Fruit fly (Drosophila melanogaster) whole organism, pupa: Measurements from ENCODE around the gene CG13606.

Experiments
- CG10348 ChIP-seq: fragments of 200-800 bp; sonication (Bioruptor generic); IDR thresholded peaks from 2 replicates; pipeline ENCODE4 v1.3.6; 2022; ENCODE audit warnings: missing biosample characterization, missing genetic modification characterization
- CG12605 ChIP-seq: fragments of 200-800 bp; sonication (Bioruptor generic); IDR thresholded peaks from 2 replicates; pipeline ENCODE4 v1.3.6; 2022; ENCODE audit warnings: missing biosample characterization, missing genetic modification characterization
- CG13204 ChIP-seq: fragments of 200-800 bp; sonication (Bioruptor generic); optimal IDR thresholded peaks from 2 replicates; lab custom pipeline; 2018; ENCODE audit warnings: missing biosample characterization, mild to moderate bottlenecking, missing genetic modification characterization, moderate library complexity
- CG14655 ChIP-seq: fragments of 200-800 bp; sonication (Bioruptor generic); optimal IDR thresholded peaks from 3 replicates; lab custom pipeline; 2017; ENCODE audit warnings: mild to moderate bottlenecking, missing biosample characterization, missing genetic modification reagents, missing genetic modification characterization
- CG15710 ChIP-seq: fragments of 200-800 bp; sonication (Bioruptor generic); optimal IDR thresholded peaks from 2 replicates; lab custom pipeline; 2018; ENCODE audit warnings: missing biosample characterization, mild to moderate bottlenecking, missing genetic modification characterization, moderate library complexity
- CG17806 ChIP-seq: fragments of 200-800 bp; sonication (Bioruptor generic); optimal IDR thresholded peaks from 2 replicates; lab custom pipeline; 2018; ENCODE audit warnings: missing biosample characterization, mild to moderate bottlenecking, missing genetic modification characterization, moderate library complexity
- CG32121 ChIP-seq: fragments of 200-800 bp; sonication (Bioruptor generic); IDR thresholded peaks from 2 replicates; pipeline ENCODE4 v1.3.6; 2022; ENCODE audit warnings: missing biosample characterization, missing genetic modification characterization
- CG34367 ChIP-seq: fragments of 200-800 bp; sonication (Bioruptor generic); optimal IDR thresholded peaks from 2 replicates; lab custom pipeline; 2018; ENCODE audit warnings: missing biosample characterization, mild to moderate bottlenecking, missing genetic modification characterization
- CG4496 ChIP-seq: fragments of 200-800 bp; sonication (Bioruptor generic); IDR thresholded peaks from 3 replicates; pipeline ENCODE4 v1.3.6; 2022; ENCODE audit warnings: missing biosample characterization, missing genetic modification characterization
- CG8159 ChIP-seq: fragments of 200-800 bp; sonication (Bioruptor generic); optimal IDR thresholded peaks from 3 replicates; lab custom pipeline; 2018; ENCODE audit warnings: missing biosample characterization, mild to moderate bottlenecking, missing genetic modification characterization, moderate library complexity
- CG8301 ChIP-seq: fragments of 200-800 bp; sonication (Bioruptor generic); optimal IDR thresholded peaks from 2 replicates; lab custom pipeline; 2018; ENCODE audit warnings: missing biosample characterization, mild to moderate bottlenecking, missing genetic modification characterization
- CG9948 ChIP-seq: fragments of 200-800 bp; sonication (Bioruptor generic); optimal IDR thresholded peaks from 2 replicates; lab custom pipeline; 2018; ENCODE audit warnings: missing biosample characterization, mild to moderate bottlenecking, missing genetic modification characterization, moderate library complexity
- D1 ChIP-seq: fragments of 200-800 bp; sonication (Bioruptor generic); optimal IDR thresholded peaks from 2 replicates; lab custom pipeline; 2018; ENCODE audit warnings: missing biosample characterization, mild to moderate bottlenecking, missing genetic modification characterization, moderate library complexity
- EcR ChIP-seq: fragments of 200-800 bp; sonication (Bioruptor generic); optimal IDR thresholded peaks from 3 replicates; lab custom pipeline; 2019; ENCODE audit warnings: missing biosample characterization, missing genetic modification characterization, mild to moderate bottlenecking, moderate library complexity, missing genetic modification reagents
- Ets98B ChIP-seq: fragments of 200-800 bp; sonication (Bioruptor generic); IDR thresholded peaks from 2 replicates; pipeline ENCODE4 v1.3.6; 2022; ENCODE audit warnings: missing biosample characterization, missing genetic modification characterization
- Pif1A ChIP-seq: fragments of 200-800 bp; sonication (Bioruptor generic); optimal IDR thresholded peaks from 3 replicates; lab custom pipeline; 2016; ENCODE audit warnings: missing biosample characterization, missing genetic modification characterization
- Pif1B ChIP-seq: fragments of 200-800 bp; sonication (Bioruptor generic); optimal IDR thresholded peaks from 3 replicates; lab custom pipeline; 2016; ENCODE audit warnings: missing biosample characterization, missing genetic modification characterization
- Snoo ChIP-seq: fragments of 200-800 bp; sonication (Bioruptor generic); optimal IDR thresholded peaks from 3 replicates; lab custom pipeline; 2017; ENCODE audit warnings: missing biosample characterization, mild to moderate bottlenecking, missing genetic modification characterization, inconsistent platforms
- fd96Ca ChIP-seq: fragments of 200-800 bp; sonication (Bioruptor generic); IDR thresholded peaks from 3 replicates; pipeline ENCODE4 v1.3.6; 2022; ENCODE audit warnings: missing biosample characterization, missing genetic modification characterization
- gl ChIP-seq: fragments of 200-800 bp; sonication (Bioruptor generic); optimal IDR thresholded peaks from 2 replicates; lab custom pipeline; 2018; ENCODE audit warnings: missing biosample characterization, mild to moderate bottlenecking, missing genetic modification characterization
- rn ChIP-seq: fragments of 200-800 bp; sonication (Bioruptor generic); IDR thresholded peaks from 2 replicates; pipeline ENCODE4 v1.3.6; 2022; ENCODE audit warnings: missing biosample characterization, missing genetic modification characterization

Gene CG13606

DNA sequence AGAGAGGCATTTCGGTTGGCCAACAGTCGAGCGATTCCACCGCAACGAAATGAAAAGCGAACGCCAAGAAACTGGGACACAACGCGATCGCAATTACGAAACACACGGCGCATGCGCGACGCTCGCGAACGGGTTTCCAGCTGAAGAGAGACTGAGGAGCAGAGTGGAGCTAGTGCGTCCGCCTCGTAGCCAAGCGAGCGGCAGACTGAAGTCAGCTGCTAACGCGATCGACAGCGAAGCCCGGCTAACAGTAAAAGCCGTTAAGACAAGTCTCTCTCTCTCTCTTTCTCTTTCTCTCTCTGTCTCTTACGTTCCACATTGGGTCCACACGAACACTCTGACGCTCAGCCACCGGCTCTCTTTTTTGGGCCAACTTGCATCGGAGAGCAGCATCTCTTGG, 46.1 kb downstream of the CG13606 start, which contains the start of gene CG17786:
Gene CG17786, minus strand, starts transcription at position 154 of the 400 bp plus-strand sequence.
- peak; percentile 43; the same call in 1 of the 2 replicates for TF ChIP-seq CG32121 (GFP tag; lab: Robert Waterston, UW)
- peak; percentile 82 for TF ChIP-seq CG13204 (GFP tag; lab: Kevin White, UChicago)
- no peak for TF ChIP-seq CG34367
- TF ChIP-seq Ets98B = peak; percentile 48; the same call in 1 of the 2 replicates
- TF ChIP-seq CG15710 (tag; lab: Kevin White, UChicago) = no peak
- TF ChIP-seq EcR (GFP tag; lab: Kevin White, UChicago) = peak; percentile 31
- no peak for TF ChIP-seq rn (GFP tag; lab: Robert Waterston, UW)
- TF ChIP-seq CG14655 (GFP tag; lab: Kevin White, UChicago) = no peak
- no peak for TF ChIP-seq CG10348
- TF ChIP-seq CG9948 = no peak
- TF ChIP-seq CG4496 (GFP tag; lab: Robert Waterston, UW) = peak; percentile 29; the same call in 2 of the 3 replicates
- no peak for TF ChIP-seq gl (tag; lab: Kevin White, UChicago)
- peak; percentile 12 for TF ChIP-seq Pif1A
- peak; percentile 61; the same call in 1 of the 2 replicates for TF ChIP-seq CG12605
- 0 out of 3 replicates have a peak, but pooled peaks have one; percentile 22 for TF ChIP-seq fd96Ca
- peak; percentile 40 for TF ChIP-seq Snoo (tag; lab: Kevin White, UChicago)
- TF ChIP-seq CG8159 (tag; lab: Kevin White, UChicago) = no peak

- TF ChIP-seq CG8301 (peak; percentile 1), CG9948 (no peak)
Observed at dm6 chr3R:24219093-24219492, 46.7 kb downstream of the CG13606 start.

DNA sequence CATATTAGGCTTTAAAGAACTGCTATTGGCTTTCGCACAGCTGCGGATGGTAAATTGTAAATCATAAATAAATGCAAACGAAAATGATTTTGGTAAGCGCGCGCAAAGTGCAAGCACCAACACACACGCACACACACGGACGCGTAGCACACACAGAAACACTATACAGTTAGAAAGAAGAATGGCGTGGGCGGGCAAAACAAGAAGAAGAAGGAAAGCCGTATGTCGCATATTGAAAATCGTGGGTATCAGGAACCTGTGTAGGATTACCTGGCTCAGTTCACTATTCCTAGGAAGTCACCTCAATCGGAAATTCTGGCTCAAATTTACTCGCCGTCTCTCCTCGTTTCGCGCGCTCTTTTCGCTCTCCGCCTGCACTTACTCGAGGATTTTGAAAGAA, 48.4 kb downstream of the CG13606 start, which contains the start of gene cav:
Gene cav, plus strand, starts transcription at position 259 of the 400 bp plus-strand sequence.
- no peak for TF ChIP-seq CG4496 (GFP tag; lab: Robert Waterston, UW)
- no peak for TF ChIP-seq CG13204 (GFP tag; lab: Kevin White, UChicago)
- TF ChIP-seq CG10348 = no peak
- no peak for TF ChIP-seq CG15710 (tag; lab: Kevin White, UChicago)
- TF ChIP-seq CG34367 = no peak
- no peak for TF ChIP-seq gl (tag; lab: Kevin White, UChicago)
- no peak for TF ChIP-seq CG17806 (tag; lab: Kevin White, UChicago)
- no peak for TF ChIP-seq CG14655 (GFP tag; lab: Kevin White, UChicago)
- no peak for TF ChIP-seq rn (GFP tag; lab: Robert Waterston, UW)
- TF ChIP-seq Ets98B = no peak
- TF ChIP-seq CG9948 = no peak
- no peak for TF ChIP-seq fd96Ca
- TF ChIP-seq EcR (GFP tag; lab: Kevin White, UChicago) = no peak

DNA sequence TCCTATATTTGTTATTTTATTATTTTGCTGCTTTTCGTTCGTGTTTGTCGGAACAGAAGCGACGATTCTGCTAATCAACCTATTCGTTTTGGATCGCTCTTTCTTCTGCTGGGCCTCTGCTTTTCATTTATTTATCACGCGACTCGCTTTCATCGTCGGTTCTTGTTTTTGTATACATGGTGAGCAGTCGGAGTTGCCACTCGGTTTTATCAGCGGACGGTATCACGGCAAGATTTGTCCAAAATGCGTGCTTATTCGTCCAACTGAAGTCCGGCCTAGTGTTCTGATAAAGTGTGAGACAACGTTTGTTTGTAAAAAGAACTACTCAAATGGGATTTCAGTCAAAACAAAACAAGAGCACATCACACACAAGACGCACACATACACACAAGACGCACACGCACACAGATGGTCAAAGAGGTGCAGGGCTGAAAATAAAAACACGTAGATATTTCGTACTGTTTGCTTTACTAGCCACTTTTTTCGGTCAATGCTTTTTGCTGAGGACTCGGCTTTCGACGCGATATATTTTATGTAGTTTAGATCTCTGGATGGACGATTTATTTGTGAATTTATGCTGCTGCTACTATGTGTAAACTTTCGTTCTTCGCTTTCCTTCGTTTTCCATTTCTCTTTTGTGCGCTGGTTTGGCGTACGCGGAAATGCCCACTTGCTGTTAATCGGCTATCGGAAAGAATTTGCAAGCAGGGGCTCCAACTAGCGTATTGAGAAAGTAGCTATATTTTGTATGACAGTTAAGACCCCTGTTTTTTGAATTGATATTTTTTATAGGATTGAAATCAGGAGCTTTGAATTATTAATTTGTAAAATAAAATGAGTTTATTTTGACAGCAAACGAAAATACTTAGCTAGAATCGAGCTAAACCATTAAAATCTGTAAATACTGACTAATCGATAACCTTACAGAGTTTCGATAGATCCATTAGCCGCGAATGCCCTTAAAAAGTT, 49.2 kb downstream of the CG13606 start, which contains the start of gene twin:
Gene twin, minus strand, starts transcription at position 632 of the 969 bp plus-strand sequence.
- no peak for TF ChIP-seq CG10348
- no peak for TF ChIP-seq EcR (GFP tag; lab: Kevin White, UChicago)
- no peak for TF ChIP-seq Pif1A
- TF ChIP-seq CG8159 (tag; lab: Kevin White, UChicago) = peak; percentile 18
- no peak for TF ChIP-seq rn (GFP tag; lab: Robert Waterston, UW)
- no peak for TF ChIP-seq Snoo (tag; lab: Kevin White, UChicago)
- TF ChIP-seq CG4496 (GFP tag; lab: Robert Waterston, UW) = 0 out of 3 replicates have a peak, but pooled peaks have one; percentile 42
- TF ChIP-seq D1 (tag; lab: Kevin White, UChicago) = no peak
- TF ChIP-seq CG17806 (tag; lab: Kevin White, UChicago) = peak; percentile 13
- no peak for TF ChIP-seq Ets98B
- TF ChIP-seq CG34367 = no peak
- TF ChIP-seq CG13204 (GFP tag; lab: Kevin White, UChicago) = no peak
- peak; percentile 64; the same call in 1 of the 2 replicates for TF ChIP-seq CG32121 (GFP tag; lab: Robert Waterston, UW)
- peak; percentile 42 for TF ChIP-seq CG15710 (tag; lab: Kevin White, UChicago)
- peak; percentile 32 for TF ChIP-seq CG9948
- TF ChIP-seq CG8301 = peak; percentile 0

dm6 chr3R:24226744-24227143, 54.3 kb downstream of the CG13606 start, which contains the start of the genes Spps and CG13609:
Spps (minus strand) TSS chr3R:24226934.
CG13609 (plus strand) TSS chr3R:24227023.
- TF ChIP-seq Pif1B (GFP tag; lab: Kevin White, UChicago) = no peak
- TF ChIP-seq Snoo (tag; lab: Kevin White, UChicago) = peak; percentile 21

- no peak for TF ChIP-seq CG8301
- TF ChIP-seq CG4496 (GFP tag; lab: Robert Waterston, UW) = no peak
- no peak for TF ChIP-seq Pif1A
- TF ChIP-seq CG8159 (tag; lab: Kevin White, UChicago) = no peak
- TF ChIP-seq, all 21 proteins: peak for 0
Observed at dm6 chr3R:24228675-24229074, 56.2 kb downstream of the CG13606 start, which contains the start of gene Acp95EF. Acp95EF (plus strand) TSS chr3R:24228975.
